Worm (Caenorhabditis elegans) whole organism, L1 larva: ENCODE results near the gene moc-6.

ENCODE experiments used
- C16A3.4 ChIP-seq: fragments of 150-350 bp; optimal IDR thresholded peaks from 2 replicates; lab custom pipeline; 2014; ENCODE audit warnings: missing biosample characterization, missing genetic modification characterization
- C34B4.2 ChIP-seq: sonication (generic microtip); optimal IDR thresholded peaks from 2 replicates; lab custom pipeline; 2017; ENCODE audit warnings: mild to moderate bottlenecking, missing genetic modification characterization, missing compliant biosample characterization
- alr-1 ChIP-seq: fragments of 200-800 bp; sonication (Bioruptor generic); optimal IDR thresholded peaks from 2 replicates; lab custom pipeline; 2018; ENCODE audit warnings: borderline replicate concordance, mild to moderate bottlenecking, missing genetic modification characterization, missing compliant biosample characterization
- aly-2 ChIP-seq: fragments of 150-350 bp; optimal IDR thresholded peaks from 2 replicates; lab custom pipeline; 2014; ENCODE audit warnings: missing biosample characterization, missing genetic modification characterization
- ama-1 ChIP-seq: fragments of 150-350 bp; optimal IDR thresholded peaks from 2 replicates; lab custom pipeline; 2014
- blmp-1 ChIP-seq: fragments of 150-350 bp; optimal IDR thresholded peaks from 2 replicates; lab custom pipeline; 2014; ENCODE audit warnings: missing biosample characterization, missing genetic modification characterization
- ceh-63 ChIP-seq: fragments of 200-800 bp; sonication (Bioruptor generic); optimal IDR thresholded peaks from 2 replicates; lab custom pipeline; 2018; ENCODE audit warnings: mild to moderate bottlenecking, missing genetic modification characterization, missing compliant biosample characterization
- ceh-88 ChIP-seq: fragments of 200-800 bp; sonication (Bioruptor generic); IDR thresholded peaks from 2 replicates; pipeline ENCODE4 v1.3.6; 2022; ENCODE audit warnings: missing genetic modification characterization, missing compliant biosample characterization
- ceh-90 ChIP-seq: sonication (generic microtip); optimal IDR thresholded peaks from 2 replicates; lab custom pipeline; 2016; ENCODE audit warnings: missing genetic modification characterization, missing compliant biosample characterization
- dpl-1 ChIP-seq, 3 experiments: fragments of 150-350 bp in 2 of 3; sonication (generic microtip) in 1 of 3; optimal IDR thresholded peaks; 2 replicates each; lab custom pipeline; 2014 to 2017; ENCODE audit warnings: missing biosample characterization in 3 of 3, missing genetic modification characterization in 3 of 3, missing genetic modification reagents in 3 of 3
- efl-1 ChIP-seq, 4 experiments: fragments of 150-350 bp; optimal IDR thresholded peaks in 3 of 4; peaks in 1 of 4; 1 replicate in 1 of 4; 2 replicates in 3 of 4; lab custom pipeline; 2014; ENCODE audit warnings: missing biosample characterization in 2 of 4, missing genetic modification characterization in 2 of 4, missing genetic modification reagents in 2 of 4
- efl-3 ChIP-seq: fragments of 200-800 bp; sonication (Bioruptor generic); optimal IDR thresholded peaks from 2 replicates; lab custom pipeline; 2018; ENCODE audit warnings: mild to moderate bottlenecking, missing genetic modification characterization, missing compliant biosample characterization
- elt-2 ChIP-seq: sonication (generic microtip); optimal IDR thresholded peaks from 2 replicates; lab custom pipeline; 2016; ENCODE audit warnings: missing genetic modification characterization, mild to moderate bottlenecking, inconsistent platforms, missing compliant biosample characterization, missing genetic modification reagents
- elt-3 ChIP-seq, 6 experiments: fragments of 150-350 bp in 1 of 6; sonication (generic microtip); optimal IDR thresholded peaks; 2 replicates each; lab custom pipeline; 2017 to 2018; ENCODE audit warnings: missing biosample characterization in 6 of 6, missing genetic modification characterization in 6 of 6, inconsistent platforms in 1 of 6
- fkh-4 ChIP-seq: sonication (generic microtip); optimal IDR thresholded peaks from 2 replicates; lab custom pipeline; 2016; ENCODE audit warnings: missing compliant biosample characterization, missing genetic modification characterization, borderline replicate concordance
- fos-1 ChIP-seq: fragments of 150-350 bp; optimal IDR thresholded peaks from 2 replicates; lab custom pipeline; 2014; ENCODE audit warnings: missing biosample characterization, missing genetic modification characterization
- hlh-4 ChIP-seq: sonication (generic microtip); optimal IDR thresholded peaks from 2 replicates; lab custom pipeline; 2016; ENCODE audit warnings: mild to moderate bottlenecking, missing genetic modification characterization, missing compliant biosample characterization
- irx-1 ChIP-seq: sonication (generic microtip); optimal IDR thresholded peaks from 2 replicates; lab custom pipeline; 2016; ENCODE audit warnings: missing genetic modification characterization, missing compliant biosample characterization
- jun-1 ChIP-seq: fragments of 150-350 bp; optimal IDR thresholded peaks from 2 replicates; lab custom pipeline; 2014; ENCODE audit warnings: missing biosample characterization, missing genetic modification reagents, missing genetic modification characterization
- lin-13 ChIP-seq: fragments of 150-350 bp; optimal IDR thresholded peaks from 2 replicates; lab custom pipeline; 2014; ENCODE audit warnings: missing biosample characterization, missing genetic modification reagents, missing genetic modification characterization
- lin-39 ChIP-seq: fragments of 150-350 bp; optimal IDR thresholded peaks from 2 replicates; lab custom pipeline; 2014; ENCODE audit warnings: missing biosample characterization, missing genetic modification reagents, missing genetic modification characterization
- lir-3 ChIP-seq: sonication (generic microtip); optimal IDR thresholded peaks from 2 replicates; lab custom pipeline; 2016; ENCODE audit warnings: mild to moderate bottlenecking, missing genetic modification characterization, moderate library complexity, missing compliant biosample characterization; ENCODE audit not compliant: poor library complexity
- lsy-2 ChIP-seq, 2 experiments: fragments of 150-350 bp; optimal IDR thresholded peaks; 2 replicates each; lab custom pipeline; 2014; ENCODE audit warnings: missing biosample characterization in 2 of 2, missing genetic modification characterization in 2 of 2
- mdl-1 ChIP-seq, 2 experiments: fragments of 150-350 bp; optimal IDR thresholded peaks; 2 replicates each; lab custom pipeline; 2014 to 2017; ENCODE audit warnings: missing biosample characterization in 2 of 2, missing genetic modification characterization in 2 of 2, inconsistent platforms in 1 of 2
- mep-1 ChIP-seq: fragments of 150-350 bp; optimal IDR thresholded peaks from 2 replicates; lab custom pipeline; 2014; ENCODE audit warnings: missing biosample characterization, missing genetic modification characterization
- nhr-11 ChIP-seq: fragments of 150-350 bp; optimal IDR thresholded peaks from 2 replicates; lab custom pipeline; 2014; ENCODE audit warnings: missing biosample characterization, missing genetic modification characterization
- nhr-12 ChIP-seq: sonication (generic microtip); optimal IDR thresholded peaks from 2 replicates; lab custom pipeline; 2017; ENCODE audit warnings: missing biosample characterization, missing genetic modification characterization
- nhr-19 ChIP-seq: fragments of 200-800 bp; sonication (Bioruptor generic); conservative IDR thresholded peaks from 2 replicates; pipeline ENCODE4 v1.3.6; 2022; ENCODE audit warnings: missing genetic modification characterization, missing compliant biosample characterization
- nhr-20 ChIP-seq: sonication (generic microtip); optimal IDR thresholded peaks from 2 replicates; lab custom pipeline; 2016; ENCODE audit warnings: mild to moderate bottlenecking, missing genetic modification characterization, missing compliant biosample characterization
- nhr-237 ChIP-seq: fragments of 150-350 bp; optimal IDR thresholded peaks from 2 replicates; lab custom pipeline; 2014; ENCODE audit warnings: missing biosample characterization, missing genetic modification characterization
- nhr-47 ChIP-seq: sonication (generic microtip); optimal IDR thresholded peaks from 2 replicates; lab custom pipeline; 2016; ENCODE audit warnings: mild to moderate bottlenecking, missing genetic modification characterization, moderate library complexity, missing compliant biosample characterization
- nhr-71 ChIP-seq: sonication (generic microtip); optimal IDR thresholded peaks from 2 replicates; lab custom pipeline; 2016; ENCODE audit warnings: mild to moderate bottlenecking, missing genetic modification characterization, moderate library complexity, missing compliant biosample characterization
- nhr-76 ChIP-seq: sonication (generic microtip); optimal IDR thresholded peaks from 2 replicates; lab custom pipeline; 2017; ENCODE audit warnings: missing biosample characterization, missing genetic modification characterization
- nhr-85 ChIP-seq: sonication (generic microtip); peaks from one replicate; lab custom pipeline; 2016; ENCODE audit warnings: missing genetic modification characterization, inconsistent platforms, missing compliant biosample characterization
- nhr-90 ChIP-seq: sonication (generic microtip); optimal IDR thresholded peaks from 2 replicates; lab custom pipeline; 2016; ENCODE audit warnings: mild to moderate bottlenecking, missing genetic modification characterization, missing compliant biosample characterization; ENCODE audit not compliant: poor library complexity
- pax-3 ChIP-seq: fragments of 200-800 bp; sonication (Bioruptor generic); optimal IDR thresholded peaks from 2 replicates; lab custom pipeline; 2018; ENCODE audit warnings: mild to moderate bottlenecking, missing genetic modification characterization, moderate library complexity, missing compliant biosample characterization
- rnt-1 ChIP-seq: sonication (generic microtip); optimal IDR thresholded peaks from 2 replicates; lab custom pipeline; 2016; ENCODE audit warnings: mild to moderate bottlenecking, missing genetic modification characterization, moderate library complexity, missing compliant biosample characterization
- snu-23 ChIP-seq: sonication (generic microtip); optimal IDR thresholded peaks from 2 replicates; lab custom pipeline; 2016; ENCODE audit warnings: missing genetic modification characterization, missing compliant biosample characterization
- sptf-1 ChIP-seq: fragments of 150-350 bp; optimal IDR thresholded peaks from 2 replicates; lab custom pipeline; 2014; ENCODE audit warnings: missing biosample characterization, missing genetic modification characterization
- sup-37 ChIP-seq: fragments of 200-800 bp; sonication (Bioruptor generic); optimal IDR thresholded peaks from 2 replicates; lab custom pipeline; 2018; ENCODE audit warnings: mild to moderate bottlenecking, missing genetic modification characterization, missing compliant biosample characterization
- swsn-7 ChIP-seq: sonication (generic microtip); optimal IDR thresholded peaks from 2 replicates; lab custom pipeline; 2016; ENCODE audit warnings: missing genetic modification characterization, missing compliant biosample characterization
- tbx-2 ChIP-seq: sonication (generic microtip); optimal IDR thresholded peaks from 2 replicates; lab custom pipeline; 2016; ENCODE audit warnings: missing genetic modification characterization, missing compliant biosample characterization
- tlp-1 ChIP-seq: fragments of 150-350 bp; optimal IDR thresholded peaks from 2 replicates; lab custom pipeline; 2014; ENCODE audit warnings: missing biosample characterization, missing genetic modification characterization
- unc-98 ChIP-seq: fragments of 200-800 bp; sonication (Bioruptor generic); IDR thresholded peaks from 2 replicates; pipeline ENCODE4 v1.3.6; 2022; ENCODE audit warnings: missing genetic modification characterization, missing compliant biosample characterization
- xbp-1 ChIP-seq: sonication (generic microtip); optimal IDR thresholded peaks from 2 replicates; lab custom pipeline; 2016; ENCODE audit warnings: missing genetic modification characterization, missing compliant biosample characterization
- zip-4 ChIP-seq: fragments of 200-800 bp; sonication (Bioruptor generic); optimal IDR thresholded peaks from 2 replicates; lab custom pipeline; 2018; ENCODE audit warnings: mild to moderate bottlenecking, missing genetic modification characterization, moderate library complexity, missing compliant biosample characterization
- ztf-4 ChIP-seq: fragments of 150-350 bp; optimal IDR thresholded peaks from 2 replicates; lab custom pipeline; 2014; ENCODE audit warnings: missing biosample characterization, missing genetic modification characterization

The moc-6 gene

DNA sequence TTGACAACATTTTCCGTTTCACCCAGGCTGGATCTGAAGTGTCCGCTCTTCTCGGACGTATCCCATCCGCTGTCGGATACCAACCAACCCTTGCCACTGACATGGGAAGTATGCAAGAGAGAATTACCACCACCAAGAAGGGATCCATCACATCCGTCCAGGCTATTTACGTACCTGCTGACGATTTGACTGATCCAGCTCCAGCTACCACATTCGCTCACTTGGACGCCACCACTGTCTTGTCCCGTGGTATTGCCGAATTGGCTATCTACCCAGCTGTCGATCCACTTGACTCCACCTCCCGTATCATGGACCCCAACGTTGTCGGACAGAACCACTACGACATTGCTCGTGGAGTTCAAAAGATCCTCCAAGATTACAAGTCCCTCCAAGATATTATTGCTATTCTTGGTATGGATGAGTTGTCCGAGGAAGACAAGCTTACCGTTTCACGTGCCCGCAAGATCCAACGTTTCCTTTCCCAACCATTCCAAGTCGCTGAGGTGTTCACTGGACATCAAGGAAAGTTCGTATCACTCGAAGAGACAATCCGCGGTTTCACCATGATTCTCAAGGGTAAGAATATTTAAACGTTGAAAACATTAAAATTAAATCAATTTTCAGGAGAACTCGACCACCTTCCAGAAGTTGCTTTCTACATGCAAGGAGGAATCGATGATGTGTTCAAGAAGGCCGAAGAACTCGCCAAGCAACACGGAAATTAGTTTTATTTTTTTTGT lies 33.9 kb downstream of the moc-6 start:
- TF ChIP-seq mep-1 (no peak), alr-1 (tag; lab: Kevin White, UChicago) (peak; percentile 94), lin-13 (no peak), zip-4 (GFP tag; lab: Kevin White, UChicago) (no peak), nhr-76 (peak; percentile 33), lin-39 (tag; lab: Kevin White, UChicago) (no peak), nhr-85 (tag; lab: Kevin White, UChicago) (peak; percentile 59), ceh-88 (GFP tag; lab: Robert Waterston, UW) (no peak), efl-1 (optimal IDR thresholded peaks at IDR 0.05; lab: Kevin White, UChicago) (no peak), efl-1 (GFP tag; optimal IDR thresholded peaks at IDR 0.05 in 1 of 2; lab: Kevin White, UChicago) (peak in 1 of 2 experiments; percentile 90), irx-1 (tag; lab: Kevin White, UChicago) (no peak), ztf-4 (no peak)
- TF ChIP-seq, all 84 proteins: peak for 4

- TF ChIP-seq lin-13: no peak
- no peak for TF ChIP-seq ceh-88 (GFP tag; lab: Robert Waterston, UW)
- no peak for TF ChIP-seq unc-98
- TF ChIP-seq nhr-11: no peak
- TF ChIP-seq sup-37 (GFP tag; lab: Kevin White, UChicago): peak; percentile 24
- TF ChIP-seq hlh-4 (tag; lab: Kevin White, UChicago): no peak
- no peak for TF ChIP-seq fkh-4 (tag; lab: Kevin White, UChicago)
- peak; percentile 46 for TF ChIP-seq nhr-47 (tag; lab: Kevin White, UChicago)
- TF ChIP-seq ama-1: peak; percentile 90
- TF ChIP-seq elt-2 (tag; lab: Kevin White, UChicago): peak; percentile 31
- TF ChIP-seq zip-4 (GFP tag; lab: Kevin White, UChicago): peak; percentile 37
- no peak for TF ChIP-seq nhr-85 (tag; lab: Kevin White, UChicago)
- TF ChIP-seq tbx-2 (tag; lab: Kevin White, UChicago): no peak
- peak; percentile 17 for TF ChIP-seq nhr-90 (tag; lab: Kevin White, UChicago)
- no peak for TF ChIP-seq nhr-237 (tag; lab: Kevin White, UChicago)
- no peak for TF ChIP-seq swsn-7 (tag; lab: Kevin White, UChicago)
- TF ChIP-seq nhr-71 (tag; lab: Kevin White, UChicago): peak; percentile 51
- no peak for TF ChIP-seq efl-3 (GFP tag; lab: Kevin White, UChicago)
- peak; percentile 36 for TF ChIP-seq nhr-20 (tag; lab: Kevin White, UChicago)
- TF ChIP-seq rnt-1 (tag; lab: Kevin White, UChicago): peak; percentile 15
- TF ChIP-seq tlp-1: no peak
- peak; percentile 3 for TF ChIP-seq xbp-1 (tag; lab: Kevin White, UChicago)
- peak; percentile 25; the same call in 1 of the 2 replicates for TF ChIP-seq nhr-19 (GFP tag; lab: Robert Waterston, UW)
- peak in 1 of 2 experiments; percentile 21 for TF ChIP-seq lsy-2 (tag; optimal IDR thresholded peaks at IDR 0.05; lab: Kevin White, UChicago)
- TF ChIP-seq nhr-12 (tag; lab: Kevin White, UChicago): no peak
- TF ChIP-seq alr-1 (tag; lab: Kevin White, UChicago): no peak
- TF ChIP-seq C34B4.2 (tag; lab: Kevin White, UChicago): peak; percentile 43
- peak; percentile 92 for TF ChIP-seq aly-2 (tag; lab: Kevin White, UChicago)
- TF ChIP-seq efl-1 (optimal IDR thresholded peaks at IDR 0.05; lab: Kevin White, UChicago): peak; percentile 21 to 41
- TF ChIP-seq efl-1 (GFP tag; optimal IDR thresholded peaks at IDR 0.05 in 1 of 2; lab: Kevin White, UChicago): peak in 1 of 2 experiments; percentile 77
- TF ChIP-seq ztf-4: peak; percentile 45
- peak; percentile 22 for TF ChIP-seq snu-23 (GFP tag; lab: Kevin White, UChicago)
- TF ChIP-seq fos-1 (tag; lab: Kevin White, UChicago): peak; percentile 14
- TF ChIP-seq, all 84 proteins: peak for 18
These were observed 34.6 kb downstream of the moc-6 start, which contains the start of gene prmt-5 for ce11 chrIII:5230415-5230814. Gene prmt-5, plus strand, starts transcription at chrIII:5230555.

DNA sequence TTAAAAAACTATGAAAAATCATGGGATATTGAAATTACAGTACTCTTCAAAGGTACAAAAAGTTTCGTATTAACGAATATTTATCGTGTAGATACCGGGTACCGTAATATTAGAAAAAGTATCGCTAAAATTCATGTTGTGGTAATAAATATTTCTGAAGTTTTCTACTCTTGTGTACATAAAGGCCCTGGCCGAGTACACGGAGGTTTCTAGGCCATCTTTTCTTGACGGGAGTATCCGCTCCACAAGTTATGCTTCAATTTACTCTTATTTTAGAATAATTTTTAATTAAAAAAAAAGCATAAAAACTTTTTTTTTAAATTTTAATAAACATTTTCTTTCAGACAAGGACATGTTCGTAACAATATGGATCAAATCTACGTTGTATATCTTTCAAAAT lies 37.4 kb downstream of the moc-6 start:
- TF ChIP-seq ceh-90 (tag; lab: Kevin White, UChicago): no peak
- no peak for TF ChIP-seq ceh-63 (GFP tag; lab: Kevin White, UChicago)
- TF ChIP-seq jun-1 (tag; lab: Kevin White, UChicago): no peak
- TF ChIP-seq elt-3 (tag; optimal IDR thresholded peaks at IDR 0.05; lab: Kevin White, UChicago): no peak
- no peak for TF ChIP-seq mdl-1 (tag; optimal IDR thresholded peaks at IDR 0.05; lab: Kevin White, UChicago)
- TF ChIP-seq dpl-1 (GFP tag; optimal IDR thresholded peaks at IDR 0.05; lab: Kevin White, UChicago): peak in 1 of 3 experiments; percentile 20
- no peak for TF ChIP-seq sptf-1 (tag; lab: Kevin White, UChicago)
- no peak for TF ChIP-seq lir-3 (tag; lab: Kevin White, UChicago)
- TF ChIP-seq pax-3: no peak
- TF ChIP-seq C16A3.4 (tag; lab: Kevin White, UChicago): no peak
- TF ChIP-seq blmp-1 (tag; lab: Kevin White, UChicago): no peak
- TF ChIP-seq rnt-1 (tag; lab: Kevin White, UChicago): peak; percentile 15
- TF ChIP-seq, all 84 proteins: peak for 2
